Fruit fly (Drosophila melanogaster) whole organism, embryonic: ENCODE results near the gene Kyat.

Experiments used
- Abd-B ChIP-seq: fragments of 200-800 bp; sonication (Bioruptor generic); optimal IDR thresholded peaks from 2 replicates; lab custom pipeline; 2018; ENCODE audit warnings: missing biosample characterization, mild to moderate bottlenecking, missing genetic modification characterization, moderate library complexity
- Ada2b ChIP-seq: fragments of 200-800 bp; sonication (Bioruptor generic); IDR thresholded peaks from 2 replicates; pipeline ENCODE4 v1.3.6; 2022; ENCODE audit warnings: missing biosample characterization, missing genetic modification characterization
- Atf3 ChIP-seq: fragments of 200-800 bp; sonication (Bioruptor generic); optimal IDR thresholded peaks from 3 replicates; lab custom pipeline; 2016; ENCODE audit warnings: missing biosample characterization, missing genetic modification characterization
- CG11456 ChIP-seq: fragments of 200-800 bp; sonication (Bioruptor generic); IDR thresholded peaks from 3 replicates; pipeline ENCODE4 v1.3.6; 2022; ENCODE audit warnings: missing biosample characterization, missing genetic modification characterization
- CG11723 ChIP-seq: fragments of 200-800 bp; sonication (Bioruptor generic); optimal IDR thresholded peaks from 2 replicates; lab custom pipeline; 2017; ENCODE audit warnings: missing biosample characterization, mild to moderate bottlenecking, missing genetic modification characterization
- CG12236 ChIP-seq: fragments of 200-800 bp; sonication (Bioruptor generic); optimal IDR thresholded peaks from 2 replicates; lab custom pipeline; 2016; ENCODE audit warnings: missing biosample characterization, missing genetic modification characterization
- CG12299 ChIP-seq: fragments of 200-800 bp; sonication (Bioruptor generic); optimal IDR thresholded peaks from 2 replicates; lab custom pipeline; 2018; ENCODE audit warnings: missing biosample characterization, mild to moderate bottlenecking, missing genetic modification characterization
- CG12659 ChIP-seq: fragments of 200-800 bp; sonication (Bioruptor generic); optimal IDR thresholded peaks from 3 replicates; lab custom pipeline; 2017; ENCODE audit warnings: mild to moderate bottlenecking, missing biosample characterization, missing genetic modification reagents, missing genetic modification characterization
- CG17802 ChIP-seq: fragments of 200-800 bp; sonication (Bioruptor generic); optimal IDR thresholded peaks from 2 replicates; lab custom pipeline; 2018; ENCODE audit warnings: missing biosample characterization, mild to moderate bottlenecking, missing genetic modification characterization, moderate library complexity
- CG17829 ChIP-seq: fragments of 200-800 bp; optimal IDR thresholded peaks from 2 replicates; lab custom pipeline; 2019; ENCODE audit warnings: missing biosample characterization, mild to moderate bottlenecking, missing genetic modification characterization, moderate library complexity
- CG18764 ChIP-seq: fragments of 200-800 bp; sonication (Bioruptor generic); optimal IDR thresholded peaks from 3 replicates; lab custom pipeline; 2016; ENCODE audit warnings: missing biosample characterization, missing genetic modification characterization
- CG2116 ChIP-seq: fragments of 200-800 bp; sonication (Bioruptor generic); optimal IDR thresholded peaks from 3 replicates; lab custom pipeline; 2018; ENCODE audit warnings: missing biosample characterization, mild to moderate bottlenecking, missing genetic modification characterization
- CG3838 ChIP-seq: fragments of 200-800 bp; sonication (Bioruptor generic); optimal IDR thresholded peaks from 3 replicates; lab custom pipeline; 2016; ENCODE audit warnings: missing biosample characterization, missing genetic modification characterization
- CG7786 ChIP-seq: fragments of 200-800 bp; sonication (Bioruptor generic); optimal IDR thresholded peaks from 2 replicates; lab custom pipeline; 2016; ENCODE audit warnings: missing biosample characterization, missing genetic modification characterization
- CG7987 ChIP-seq: fragments of 200-800 bp; sonication (Bioruptor generic); optimal IDR thresholded peaks from 2 replicates; lab custom pipeline; 2018; ENCODE audit warnings: missing biosample characterization, mild to moderate bottlenecking, missing genetic modification characterization, moderate library complexity
- CG8089 ChIP-seq: fragments of 200-800 bp; sonication (Bioruptor generic); optimal IDR thresholded peaks from 3 replicates; lab custom pipeline; 2016; ENCODE audit warnings: missing biosample characterization, missing genetic modification characterization
- CG8281 ChIP-seq: fragments of 200-800 bp; sonication (Bioruptor generic); optimal IDR thresholded peaks from 2 replicates; lab custom pipeline; 2018; ENCODE audit warnings: missing biosample characterization, mild to moderate bottlenecking, missing genetic modification characterization, moderate library complexity
- CG8924 ChIP-seq: fragments of 200-800 bp; optimal IDR thresholded peaks from 3 replicates; lab custom pipeline; 2019; ENCODE audit warnings: missing biosample characterization, mild to moderate bottlenecking, missing genetic modification characterization, moderate library complexity
- Camta ChIP-seq: fragments of 200-800 bp; sonication (Bioruptor generic); optimal IDR thresholded peaks from 2 replicates; lab custom pipeline; 2016; ENCODE audit warnings: missing biosample characterization, missing genetic modification characterization
- Chrac-16 ChIP-seq: fragments of 200-800 bp; sonication (Bioruptor generic); optimal IDR thresholded peaks from 3 replicates; lab custom pipeline; 2016; ENCODE audit warnings: missing biosample characterization, missing genetic modification characterization
- Fer3 ChIP-seq: fragments of 200-800 bp; sonication (Bioruptor generic); optimal IDR thresholded peaks from 2 replicates; lab custom pipeline; 2018; ENCODE audit warnings: missing biosample characterization, mild to moderate bottlenecking, missing genetic modification characterization, moderate library complexity
- MBD-R2 ChIP-seq: fragments of 200-800 bp; sonication (Bioruptor generic); IDR thresholded peaks from 2 replicates; pipeline ENCODE4 v1.3.6; 2022; ENCODE audit warnings: missing biosample characterization, missing genetic modification characterization
- Meics ChIP-seq: fragments of 200-800 bp; sonication (Bioruptor generic); optimal IDR thresholded peaks from 2 replicates; lab custom pipeline; 2017; ENCODE audit warnings: missing biosample characterization, mild to moderate bottlenecking, missing genetic modification characterization
- NK7.1 ChIP-seq: fragments of 200-800 bp; sonication (Bioruptor generic); optimal IDR thresholded peaks from 3 replicates; lab custom pipeline; 2016; ENCODE audit warnings: missing biosample characterization, missing genetic modification characterization
- Nf-YA ChIP-seq: fragments of 200-800 bp; sonication (Bioruptor generic); IDR thresholded peaks from 2 replicates; pipeline ENCODE4 v1.3.6; 2022; ENCODE audit warnings: missing biosample characterization, missing genetic modification characterization
- Optix ChIP-seq: fragments of 200-800 bp; sonication (Bioruptor generic); IDR thresholded peaks from 3 replicates; pipeline ENCODE4 v1.3.6; 2022; ENCODE audit warnings: missing biosample characterization, missing genetic modification characterization
- Ravus ChIP-seq: fragments of 200-800 bp; sonication (Bioruptor generic); IDR thresholded peaks from 2 replicates; pipeline ENCODE4 v1.3.6; 2022; ENCODE audit warnings: missing biosample characterization, missing genetic modification characterization
- Rfx ChIP-seq: fragments of 200-800 bp; sonication (Bioruptor generic); IDR thresholded peaks from 2 replicates; pipeline ENCODE4 v1.3.6; 2022; ENCODE audit warnings: missing biosample characterization, missing genetic modification characterization
- Scr ChIP-seq: fragments of 200-800 bp; sonication (Bioruptor generic); IDR thresholded peaks from 2 replicates; pipeline ENCODE4 v1.3.6; 2022; ENCODE audit warnings: missing biosample characterization, missing genetic modification characterization; ENCODE audit not compliant: partially characterized antibody
- Ssrp ChIP-seq: fragments of 200-800 bp; sonication (Bioruptor generic); optimal IDR thresholded peaks from 2 replicates; lab custom pipeline; 2018; ENCODE audit warnings: missing biosample characterization, mild to moderate bottlenecking, missing genetic modification characterization, moderate library complexity
- TFAM ChIP-seq: fragments of 200-800 bp; sonication (Bioruptor generic); optimal IDR thresholded peaks from 2 replicates; lab custom pipeline; 2017; ENCODE audit warnings: missing biosample characterization, missing genetic modification characterization, inconsistent platforms
- abd-A ChIP-seq: fragments of 200-800 bp; sonication (Bioruptor generic); optimal IDR thresholded peaks from 3 replicates; lab custom pipeline; 2019; ENCODE audit warnings: missing biosample characterization, mild to moderate bottlenecking, missing genetic modification characterization, moderate library complexity
- ato ChIP-seq: fragments of 200-800 bp; sonication (Bioruptor generic); IDR thresholded peaks from 2 replicates; pipeline ENCODE4 v1.3.6; 2022; ENCODE audit warnings: missing biosample characterization, missing genetic modification characterization; ENCODE audit not compliant: partially characterized antibody
- az2 ChIP-seq: fragments of 200-800 bp; sonication (Bioruptor generic); optimal IDR thresholded peaks from 3 replicates; lab custom pipeline; 2016; ENCODE audit warnings: missing biosample characterization, missing genetic modification characterization
- bsh ChIP-seq, 2 experiments: fragments of 200-800 bp; sonication (Bioruptor generic); optimal IDR thresholded peaks; 2 replicates each; lab custom pipeline; 2017 to 2018; ENCODE audit warnings: mild to moderate bottlenecking in 2 of 2, missing biosample characterization in 2 of 2, missing genetic modification characterization in 2 of 2, moderate library complexity in 1 of 2
- crol ChIP-seq: fragments of 200-800 bp; sonication (Bioruptor generic); IDR thresholded peaks from 2 replicates; pipeline ENCODE4 v1.3.6; 2022; ENCODE audit warnings: missing biosample characterization, missing genetic modification characterization
- dati ChIP-seq: fragments of 200-800 bp; sonication (Bioruptor generic); IDR thresholded peaks from 2 replicates; pipeline ENCODE4 v1.3.6; 2022; ENCODE audit warnings: missing biosample characterization, missing genetic modification characterization
- ems ChIP-seq: fragments of 200-800 bp; sonication (Bioruptor generic); optimal IDR thresholded peaks from 3 replicates; lab custom pipeline; 2016; ENCODE audit warnings: missing biosample characterization, missing genetic modification characterization
- fru ChIP-seq: fragments of >200 bp; optimal IDR thresholded peaks from 2 replicates; lab custom pipeline; 2017
- gem ChIP-seq: fragments of 200-800 bp; sonication (Bioruptor generic); optimal IDR thresholded peaks from 2 replicates; lab custom pipeline; 2019; ENCODE audit warnings: missing biosample characterization, mild to moderate bottlenecking, missing genetic modification characterization, moderate library complexity
- inv ChIP-seq: fragments of 200-800 bp; sonication (Bioruptor generic); IDR thresholded peaks from 2 replicates; pipeline ENCODE4 v1.3.6; 2022; ENCODE audit warnings: missing biosample characterization, missing genetic modification characterization; ENCODE audit not compliant: partially characterized antibody
- kni ChIP-seq: fragments of 200-800 bp; sonication (Bioruptor generic); optimal IDR thresholded peaks from 3 replicates; lab custom pipeline; 2017; ENCODE audit warnings: mild to moderate bottlenecking, missing biosample characterization, missing genetic modification reagents, missing genetic modification characterization
- knrl ChIP-seq: fragments of 200-800 bp; sonication (Bioruptor generic); IDR thresholded peaks from 3 replicates; pipeline ENCODE4 v1.3.6; 2022; ENCODE audit warnings: missing biosample characterization, missing genetic modification characterization; ENCODE audit not compliant: partially characterized antibody
- mld ChIP-seq: fragments of 200-800 bp; sonication (Bioruptor generic); IDR thresholded peaks from 3 replicates; pipeline ENCODE4 v1.3.6; 2022; ENCODE audit warnings: missing biosample characterization, missing genetic modification characterization; ENCODE audit not compliant: partially characterized antibody
- peb ChIP-seq: fragments of 200-800 bp; sonication (Bioruptor generic); IDR thresholded peaks from 2 replicates; pipeline ENCODE4 v1.3.6; 2022; ENCODE audit warnings: missing biosample characterization, missing genetic modification characterization
- sc ChIP-seq, 3 experiments: fragments of >200 bp in 2 of 3; fragments of 200-800 bp in 1 of 3; sonication (Bioruptor generic) in 1 of 3; optimal IDR thresholded peaks; 2 replicates in 2 of 3; 3 replicates in 1 of 3; lab custom pipeline; 2017; ENCODE audit warnings: mild to moderate bottlenecking in 1 of 3, missing biosample characterization in 1 of 3, missing genetic modification characterization in 1 of 3, missing genetic modification reagents in 1 of 3
- tgo ChIP-seq: fragments of 200-800 bp; sonication (Bioruptor generic); IDR thresholded peaks from 3 replicates; pipeline ENCODE4 v1.3.6; 2022; ENCODE audit warnings: missing biosample characterization, missing genetic modification characterization
- vfl ChIP-seq: fragments of 200-800 bp; sonication (Bioruptor generic); optimal IDR thresholded peaks from 2 replicates; lab custom pipeline; 2016; ENCODE audit warnings: missing biosample characterization, missing genetic modification characterization

The Kyat gene

dm6 chr3R:11849378-11850249 lies 27.3 kb upstream of the Kyat start (continued):
- TF ChIP-seq peb (GFP tag; lab: Robert Waterston, UW) (peak; percentile 91), Ada2b (GFP tag; lab: Robert Waterston, UW) (peak; percentile 75), abd-A (tag; lab: Kevin White, UChicago) (peak; percentile 78), Ravus (GFP tag; lab: Robert Waterston, UW) (peak; percentile 35; the same call in 1 of the 2 replicates), CG11456 (peak; percentile 77), CG8281 (tag; lab: Kevin White, UChicago) (peak; percentile 79), CG12659 (peak; percentile 81), Camta (peak; percentile 92), inv (GFP tag; lab: Robert Waterston, UW) (no peak), Nf-YA (peak; percentile 80), mld (no peak), gem (peak; percentile 94), Optix (GFP tag; lab: Robert Waterston, UW) (peak; percentile 93), Fer3 (peak; percentile 68), Rfx (GFP tag; lab: Robert Waterston, UW) (0 out of 2 replicates have a peak, but pooled peaks have one; percentile 32), Atf3 (GFP tag; lab: Kevin White, UChicago) (peak; percentile 89), CG11723 (peak; percentile 79), NK7.1 (peak; percentile 81), CG8924 (tag; lab: Kevin White, UChicago) (peak; percentile 88), MBD-R2 (GFP tag; lab: Robert Waterston, UW) (peak; percentile 15; the same call in 1 of the 2 replicates), crol (peak; percentile 96), ato (GFP tag; lab: Robert Waterston, UW) (no peak), Chrac-16 (GFP tag; lab: Kevin White, UChicago) (peak; percentile 77), CG2116 (GFP tag; lab: Kevin White, UChicago) (peak; percentile 47), CG12299 (tag; lab: Kevin White, UChicago) (peak; percentile 87), TFAM (GFP tag; lab: Kevin White, UChicago) (peak; percentile 70), Scr (no peak), CG18764 (GFP tag; lab: Kevin White, UChicago) (peak; percentile 88), CG17829 (peak; percentile 93), Abd-B (GFP tag; lab: Kevin White, UChicago) (peak; percentile 88), tgo (GFP tag; lab: Robert Waterston, UW) (peak; percentile 79), CG12236 (GFP tag; lab: Kevin White, UChicago) (peak; percentile 82), CG8089 (GFP tag; lab: Kevin White, UChicago) (peak; percentile 92), ems (GFP tag; lab: Kevin White, UChicago) (peak; percentile 88), CG7987 (peak; percentile 68), CG7786 (GFP tag; lab: Kevin White, UChicago) (peak; percentile 70), Ssrp (peak; percentile 93), CG3838 (GFP tag; lab: Kevin White, UChicago) (peak; percentile 63), dati (GFP tag; lab: Robert Waterston, UW) (peak; percentile 91), az2 (GFP tag; lab: Kevin White, UChicago) (peak; percentile 95), Meics (peak; percentile 34), bsh (GFP tag; optimal IDR thresholded peaks at IDR 0.05; lab: Kevin White, UChicago) (peak; percentile 73 to 98), vfl (GFP tag; lab: Kevin White, UChicago) (peak; percentile 5), fru (no peak), CG17802 (tag; lab: Kevin White, UChicago) (peak; percentile 86), knrl (GFP tag; lab: Robert Waterston, UW) (0 out of 3 replicates have a peak, but pooled peaks have one; percentile 27), kni (GFP tag; lab: Kevin White, UChicago) (peak; percentile 99), sc (optimal IDR thresholded peaks at IDR 0.05; lab: Kevin White, UChicago) (no peak), sc (GFP tag; optimal IDR thresholded peaks at IDR 0.05; lab: Kevin White, UChicago) (peak; percentile 91)
